Worm (Caenorhabditis elegans): ENCODE measurements around the gene T24C12.3.

T24C12.3 gene

DNA sequence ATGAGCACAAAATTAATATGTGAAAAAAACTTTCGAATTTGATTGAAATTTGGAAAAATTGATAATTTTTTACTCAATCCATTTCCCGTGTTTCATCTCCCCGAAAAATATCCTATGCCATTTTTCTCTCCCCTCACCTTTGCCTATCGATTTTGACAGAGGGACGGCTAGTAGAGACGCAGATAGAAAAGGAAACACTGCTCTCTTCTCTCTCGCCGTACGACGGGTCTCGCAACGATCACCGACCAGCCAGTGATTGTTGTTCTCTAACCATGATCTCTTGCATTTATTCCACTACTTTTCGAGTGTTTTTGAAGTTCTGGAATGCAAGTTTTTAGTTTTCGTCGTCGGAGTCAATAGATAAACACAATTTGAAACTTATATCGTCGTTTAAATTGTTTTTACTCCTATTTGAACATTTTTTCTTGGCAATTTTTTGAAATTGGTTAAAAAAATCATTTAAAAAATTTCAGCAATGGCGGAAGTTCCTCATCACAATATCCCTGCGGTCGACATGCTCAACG lies 33.8 kb upstream of the T24C12.3 start, which contains the start of gene vha-15:
vha-15 (plus strand) TSS at position 474 of the 524 bp plus-strand sequence.
- TF ChIP-seq lin-15B (tag; optimal IDR thresholded peaks at IDR 0.05) (no peak), skn-1 (tag; optimal IDR thresholded peaks at IDR 0.05) (no peak), zag-1 (tag; optimal IDR thresholded peaks at IDR 0.05) (no peak), zfp-3 (GFP tag; conservative IDR thresholded peaks at IDR 0.05) (no peak), nhr-102 (tag; optimal IDR thresholded peaks at IDR 0.05) (no peak), arid-1 (GFP tag; conservative IDR thresholded peaks at IDR 0.05) (no peak), ztf-7 (tag; optimal IDR thresholded peaks at IDR 0.05) (no peak), zip-2 (tag; optimal IDR thresholded peaks at IDR 0.05) (no peak), zip-11 (GFP tag; IDR thresholded peaks at IDR 0.05) (no peak), hmg-1.1 (GFP tag; IDR thresholded peaks at IDR 0.05) (peak; percentile 78), lin-1 (GFP tag; IDR thresholded peaks at IDR 0.05) (no peak), hif-1 (tag; optimal IDR thresholded peaks at IDR 0.05) (peak in 1 of 2 experiments; percentile 41), unc-130 (GFP tag; optimal IDR thresholded peaks at IDR 0.05) (no peak), gei-8 (GFP tag; optimal IDR thresholded peaks at IDR 0.05) (no peak), daf-16 (GFP tag; optimal IDR thresholded peaks at IDR 0.05) (no peak), daf-16 (tag; optimal IDR thresholded peaks at IDR 0.05) (peak; percentile 81), zfp-2 (tag; optimal IDR thresholded peaks at IDR 0.05) (peak; percentile 4), tra-1 (GFP tag; IDR thresholded peaks at IDR 0.05) (no peak), lin-13 (GFP tag; optimal IDR thresholded peaks at IDR 0.05) (peak; percentile 79), nhr-237 (tag; optimal IDR thresholded peaks at IDR 0.05) (peak; percentile 26), nhr-41 (GFP tag; IDR thresholded peaks at IDR 0.05) (no peak), F26F4.8 (GFP tag; conservative IDR thresholded peaks at IDR 0.05) (no peak), hlh-11 (tag; optimal IDR thresholded peaks at IDR 0.05) (peak; percentile 81), nhr-28 (tag; optimal IDR thresholded peaks at IDR 0.05) (peak; percentile 71), pha-4 (GFP tag; IDR thresholded peaks at IDR 0.05) (0 out of 2 replicates have a peak, but pooled peaks have one; percentile 35), pha-4 (tag; optimal IDR thresholded peaks at IDR 0.05) (peak; percentile 31), dmd-9 (GFP tag; IDR thresholded peaks at IDR 0.05) (no peak), daf-19 (GFP tag; conservative IDR thresholded peaks at IDR 0.05) (no peak), nhr-48 (tag; optimal IDR thresholded peaks at IDR 0.05) (no peak), fkh-10 (GFP tag; optimal IDR thresholded peaks at IDR 0.05) (peak; percentile 72), Y75B8A.6 (GFP tag; IDR thresholded peaks at IDR 0.05) (no peak), Y105C5A.15 (GFP tag; IDR thresholded peaks at IDR 0.05) (no peak), madf-5 (GFP tag; IDR thresholded peaks at IDR 0.05) (no peak), lim-7 (GFP tag; IDR thresholded peaks at IDR 0.05) (no peak), snpc-1.2 (GFP tag; IDR thresholded peaks at IDR 0.05) (no peak), mep-1 (tag; optimal IDR thresholded peaks at IDR 0.05) (peak; percentile 88), nhr-77 (tag; optimal IDR thresholded peaks at IDR 0.05) (peak; percentile 67), set-16 (GFP tag; IDR thresholded peaks at IDR 0.05) (no peak), ama-1 (optimal IDR thresholded peaks at IDR 0.05) (no peak), egl-43 (GFP tag; IDR thresholded peaks at IDR 0.05) (no peak), dmd-6 (GFP tag; IDR thresholded peaks at IDR 0.05) (peak; percentile 66), spr-1 (tag; optimal IDR thresholded peaks at IDR 0.05) (no peak), ceh-44 (GFP tag; IDR thresholded peaks at IDR 0.05) (no peak), ZK337.2 (GFP tag; IDR thresholded peaks at IDR 0.05) (no peak), lin-38 (GFP tag; IDR thresholded peaks at IDR 0.05) (no peak), F44E2.7 (GFP tag; IDR thresholded peaks at IDR 0.05) (no peak), D1046.2 (GFP tag; IDR thresholded peaks at IDR 0.05) (no peak), ZK546.5 (tag; optimal IDR thresholded peaks at IDR 0.05) (peak; percentile 3 to 69), lin-29 (GFP tag; IDR thresholded peaks at IDR 0.05) (no peak), fos-1 (tag; optimal IDR thresholded peaks at IDR 0.05) (no peak), ztf-11 (tag; optimal IDR thresholded peaks at IDR 0.05) (no peak), Y48G9A.11 (GFP tag; IDR thresholded peaks at IDR 0.05) (no peak), T26A8.4 (GFP tag; IDR thresholded peaks at IDR 0.05) (no peak)

Data from whole organism, L4 larva.